Fruit fly (Drosophila melanogaster): ENCODE results near the gene rdgB.

rdgB gene

DNA sequence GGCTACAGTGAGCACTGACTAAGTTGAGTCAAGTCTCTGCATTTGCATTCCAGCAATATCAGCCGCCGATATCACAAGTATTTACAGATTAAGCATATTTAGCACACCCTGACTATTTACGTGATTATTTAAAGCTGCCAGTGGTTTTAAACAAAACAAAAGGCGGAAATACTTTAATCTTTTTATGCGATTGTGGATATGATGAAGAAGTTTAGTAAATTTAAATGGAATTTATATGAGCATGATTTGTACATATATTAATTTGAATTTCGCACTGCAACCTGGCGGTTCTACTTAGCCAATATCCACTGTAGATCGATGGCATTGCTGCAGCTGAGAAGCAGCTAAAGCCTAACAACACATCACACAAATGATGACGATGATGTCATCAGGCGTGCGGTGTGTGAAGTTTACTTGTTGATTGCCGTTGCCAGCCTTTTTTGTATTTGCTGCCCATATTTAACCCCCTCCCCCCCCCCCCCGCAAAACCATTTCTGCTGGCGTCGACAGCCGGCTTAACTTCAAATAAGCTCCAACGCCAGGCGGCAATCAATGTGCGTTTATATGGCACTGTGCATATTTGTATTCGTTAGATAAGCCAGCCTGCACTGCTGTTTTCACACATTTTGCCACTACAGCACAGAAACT is 53.1 kb downstream of the rdgB start (continued):
- TF ChIP-seq seq (GFP tag; IDR thresholded peaks at IDR 0.05), result 0 out of 2 replicates have a peak, but pooled peaks have one; percentile 34
- TF ChIP-seq bigmax (GFP tag; optimal IDR thresholded peaks at IDR 0.05), result no peak
- TF ChIP-seq Dek (tag; optimal IDR thresholded peaks at IDR 0.05), result peak; percentile 28
- TF ChIP-seq CkIIα-i1 (GFP tag; IDR thresholded peaks at IDR 0.05), result no peak
- no peak for TF ChIP-seq ftz-f1 (GFP tag; optimal IDR thresholded peaks at IDR 0.05)
- TF ChIP-seq CG7928 (GFP tag; optimal IDR thresholded peaks at IDR 0.05), result no peak
- peak; percentile 1 for TF ChIP-seq CG30020 (tag; optimal IDR thresholded peaks at IDR 0.05)
- TF ChIP-seq sna (GFP tag; IDR thresholded peaks at IDR 0.05; ENCODE audit: partially characterized antibody), result no peak
- no peak for TF ChIP-seq Stat92E (GFP tag; optimal IDR thresholded peaks at IDR 0.05)
- peak; percentile 70 for TF ChIP-seq Ptx1 (GFP tag; IDR thresholded peaks at IDR 0.05)
- no peak for TF ChIP-seq ab (GFP tag; optimal IDR thresholded peaks at IDR 0.05)
- no peak for TF ChIP-seq maf-S (GFP tag; optimal IDR thresholded peaks at IDR 0.05)
- peak; percentile 25 for TF ChIP-seq CG1603 (tag; optimal IDR thresholded peaks at IDR 0.05)
- peak; percentile 80 for TF ChIP-seq Camta (GFP tag; optimal IDR thresholded peaks at IDR 0.05)
- TF ChIP-seq ro (GFP tag; IDR thresholded peaks at IDR 0.05), result no peak
- no peak for TF ChIP-seq NFAT (GFP tag; IDR thresholded peaks at IDR 0.05)
- peak; percentile 25 for TF ChIP-seq CG12236 (GFP tag; optimal IDR thresholded peaks at IDR 0.05)
- TF ChIP-seq otp (GFP tag; IDR thresholded peaks at IDR 0.05), result 0 out of 3 replicates have a peak, but pooled peaks have one; percentile 8
- TF ChIP-seq pfk (GFP tag; optimal IDR thresholded peaks at IDR 0.05), result no peak
- no peak for TF ChIP-seq CG2202 (tag; optimal IDR thresholded peaks at IDR 0.05)
- peak; percentile 49 for TF ChIP-seq fd96Cb (tag; optimal IDR thresholded peaks at IDR 0.05)
- TF ChIP-seq trem (tag; optimal IDR thresholded peaks at IDR 0.05), result no peak
- no peak for TF ChIP-seq tup (GFP tag; optimal IDR thresholded peaks at IDR 0.05)
- TF ChIP-seq cg (GFP tag; optimal IDR thresholded peaks at IDR 0.05), result no peak
- no peak for TF ChIP-seq CG16813 (GFP tag; IDR thresholded peaks at IDR 0.05; ENCODE audit: partially characterized antibody)
- peak; percentile 57 for TF ChIP-seq CG12769 (tag; optimal IDR thresholded peaks at IDR 0.05)
- TF ChIP-seq pnt (GFP tag; optimal IDR thresholded peaks at IDR 0.05), result peak; percentile 54
- TF ChIP-seq Spps (tag; optimal IDR thresholded peaks at IDR 0.05), result no peak
- peak; percentile 38 for TF ChIP-seq CHES-1-like (GFP tag; optimal IDR thresholded peaks at IDR 0.05)
- TF ChIP-seq CG9215 (GFP tag; IDR thresholded peaks at IDR 0.05), result peak; percentile 45; the same call in 1 of the 2 replicates
- peak; percentile 49; the same call in 1 of the 3 replicates for TF ChIP-seq CG34422 (GFP tag; IDR thresholded peaks at IDR 0.05)
- TF ChIP-seq az2 (GFP tag; optimal IDR thresholded peaks at IDR 0.05), result peak; percentile 45
- TF ChIP-seq chif (GFP tag; optimal IDR thresholded peaks at IDR 0.05), result peak in 1 of 2 experiments; percentile 36
- TF ChIP-seq Ada2b (GFP tag; IDR thresholded peaks at IDR 0.05), result peak; percentile 36
- no peak for TF ChIP-seq Optix (GFP tag; IDR thresholded peaks at IDR 0.05)
- TF ChIP-seq emc (GFP tag; optimal IDR thresholded peaks at IDR 0.05), result peak; percentile 17
- no peak for TF ChIP-seq exex (tag; optimal IDR thresholded peaks at IDR 0.05)
- no peak for TF ChIP-seq Rx (GFP tag; IDR thresholded peaks at IDR 0.05)
- no peak for TF ChIP-seq psq (GFP tag; optimal IDR thresholded peaks at IDR 0.05)
- peak; percentile 50 for TF ChIP-seq Fer1 (GFP tag; optimal IDR thresholded peaks at IDR 0.05)
- peak; percentile 54 for TF ChIP-seq Asciz (GFP tag; optimal IDR thresholded peaks at IDR 0.05)
- peak; percentile 38 for TF ChIP-seq pb (GFP tag; optimal IDR thresholded peaks at IDR 0.05)
- TF ChIP-seq nmo (GFP tag; optimal IDR thresholded peaks at IDR 0.05), result peak; percentile 80
- peak; percentile 36 for TF ChIP-seq gcm (GFP tag; optimal IDR thresholded peaks at IDR 0.05)
- peak in 1 of 2 experiments; percentile 81 for TF ChIP-seq Hr51 (GFP tag; optimal IDR thresholded peaks at IDR 0.05)
- TF ChIP-seq CG1024 (GFP tag; IDR thresholded peaks at IDR 0.05), result no peak
- peak; percentile 34 for TF ChIP-seq Vsx1 (GFP tag; optimal IDR thresholded peaks at IDR 0.05)
- peak; percentile 4 for TF ChIP-seq CG17802 (tag; optimal IDR thresholded peaks at IDR 0.05)
- no peak for TF ChIP-seq CG11247 (GFP tag; IDR thresholded peaks at IDR 0.05)
